Fruit fly (Drosophila melanogaster) whole organism, larva: ENCODE measurements around the gene Cse1.

ENCODE experiments used
- noc ChIP-seq: fragments of 200-800 bp; sonication (Bioruptor generic); optimal IDR thresholded peaks from 3 replicates; lab custom pipeline; 2019; ENCODE audit warnings: missing biosample characterization, mild to moderate bottlenecking, missing genetic modification characterization, moderate library complexity

Cse1 gene

dm6 chr2L:16824905-16825333 is at the start of gene Cse1:
TSS of gene Cse1 (minus strand) at chr2L:16825207.
- TF ChIP-seq noc (tag; lab: Kevin White, UChicago): peak; percentile 31

DNA sequence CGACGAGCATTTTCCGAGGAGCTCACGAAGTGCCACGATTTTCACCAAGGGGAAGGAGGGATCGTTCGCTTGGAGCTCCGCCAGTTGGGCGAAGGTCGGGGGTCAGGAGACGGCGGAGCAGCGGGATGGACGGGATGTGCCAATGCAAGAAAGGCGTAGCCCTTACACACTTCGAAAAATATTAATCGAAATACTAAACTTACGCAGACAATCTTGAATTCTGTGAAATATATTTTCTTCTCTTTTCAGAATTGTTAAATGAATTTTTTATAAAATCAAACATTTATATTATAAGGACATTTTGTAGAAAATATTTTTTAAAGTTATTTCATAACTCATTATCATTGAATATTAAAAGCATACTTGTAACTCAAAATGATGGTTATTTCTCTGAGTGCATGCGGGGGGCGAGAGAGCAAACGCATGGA is 43.9 kb upstream of the Cse1 start:
- TF ChIP-seq noc (tag; lab: Kevin White, UChicago): no peak

DNA sequence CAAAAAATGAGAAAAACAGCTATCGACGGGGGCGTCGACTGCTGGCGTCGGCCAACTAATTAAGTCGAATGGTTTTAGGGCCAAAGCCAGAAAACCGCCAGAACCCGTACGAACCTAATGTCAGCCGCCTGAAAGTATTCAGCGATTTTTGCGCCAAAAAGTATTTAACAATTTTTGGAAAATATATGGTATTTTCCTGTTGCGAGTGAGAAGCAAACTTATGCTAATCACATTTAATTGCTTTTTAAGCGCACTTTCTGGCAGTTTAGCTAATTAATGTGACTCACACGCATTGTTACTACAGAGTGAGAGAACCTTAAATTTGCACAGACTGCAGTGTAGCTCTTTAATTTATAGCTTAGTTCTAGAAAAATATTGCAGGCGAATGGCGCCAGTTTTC is 37.5 kb upstream of the Cse1 start:
- TF ChIP-seq noc (tag; lab: Kevin White, UChicago): no peak

dm6 chr2L:16861126-16861525 is 36.1 kb upstream of the Cse1 start, which contains the start of gene CG6012:
TSS of gene CG6012 (minus strand) at chr2L:16861489.
- no peak for TF ChIP-seq noc (tag; lab: Kevin White, UChicago)

- no peak for TF ChIP-seq noc (tag; lab: Kevin White, UChicago)
Observed at dm6 chr2L:16859566-16859965, 34.6 kb upstream of the Cse1 start.

DNA sequence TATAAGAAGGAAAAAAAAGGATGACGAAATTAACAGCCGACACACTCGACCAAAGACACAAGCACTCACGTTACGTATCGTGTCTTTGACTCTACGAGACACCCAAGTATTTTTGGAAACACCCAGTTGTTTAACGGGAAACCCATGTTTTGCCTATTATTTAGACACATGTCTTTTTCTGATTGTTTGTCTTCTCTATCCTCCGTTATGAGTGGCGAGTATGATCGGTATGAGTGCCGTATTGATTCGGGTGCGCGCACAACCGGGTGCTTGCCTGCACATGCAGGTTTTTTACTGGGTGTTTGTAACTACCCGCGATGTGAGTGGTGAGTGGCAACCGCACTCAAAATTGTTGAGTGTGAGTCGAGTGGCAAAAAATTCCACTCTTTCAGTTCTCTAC is 34.1 kb upstream of the Cse1 start:
- TF ChIP-seq noc (tag; lab: Kevin White, UChicago): no peak

DNA sequence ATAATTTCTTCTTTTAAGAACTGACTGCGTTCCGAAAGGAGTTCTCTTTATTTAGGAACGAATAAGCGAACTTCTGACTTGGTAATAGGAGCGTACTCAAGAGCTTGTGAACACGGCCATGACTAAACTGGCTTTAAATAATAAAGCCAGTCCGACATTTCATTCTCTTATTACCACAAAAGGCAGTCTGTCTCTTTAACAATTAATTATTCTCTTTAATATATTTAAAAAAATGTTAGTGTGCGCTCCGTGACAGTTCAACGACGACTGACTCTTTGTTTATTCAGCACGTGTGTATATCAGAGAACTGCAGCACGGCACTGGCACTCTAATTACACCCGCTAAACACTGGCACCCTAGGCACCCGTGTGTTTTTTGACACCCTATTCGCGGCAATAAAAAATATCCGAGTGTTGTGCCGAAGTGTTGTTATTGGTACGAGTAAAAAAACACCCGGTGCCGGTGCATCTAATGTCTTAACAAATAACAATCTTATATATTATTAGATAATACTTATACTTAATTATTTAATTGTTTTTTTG is 33.5 kb upstream of the Cse1 start, which contains the start of gene CG31809:
TSS of gene CG31809 (minus strand) at position 249 of the 542 bp plus-strand sequence.
- TF ChIP-seq noc (tag; lab: Kevin White, UChicago): no peak

DNA sequence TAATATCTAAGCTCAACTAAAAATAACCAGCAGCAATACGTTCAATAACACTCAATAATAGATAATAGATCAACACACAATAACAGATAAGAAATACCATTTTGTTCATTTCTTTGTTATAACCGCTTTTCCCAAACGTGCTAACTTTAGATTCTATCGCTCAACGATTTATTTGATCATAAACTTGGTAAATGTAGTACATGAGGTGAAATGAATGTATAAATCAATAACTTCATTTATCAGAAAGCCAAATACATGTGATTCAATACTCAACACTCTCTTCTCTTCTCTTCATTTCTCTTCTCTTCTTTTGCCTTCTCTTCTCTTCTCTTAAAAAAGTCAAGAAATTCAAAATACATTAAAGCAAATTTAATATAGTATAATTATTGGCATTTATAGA is 32.7 kb upstream of the Cse1 start:
- TF ChIP-seq noc (tag; lab: Kevin White, UChicago): peak; percentile 52

- no peak for TF ChIP-seq noc (tag; lab: Kevin White, UChicago)
Observed at dm6 chr2L:16857131-16857530, 32.1 kb upstream of the Cse1 start.

dm6 chr2L:16852318-16852932 is 27.4 kb upstream of the Cse1 start, which contains the start of gene CG31810:
TSS of gene CG31810 (minus strand) at chr2L:16852368.
- no peak for TF ChIP-seq noc (tag; lab: Kevin White, UChicago)

DNA sequence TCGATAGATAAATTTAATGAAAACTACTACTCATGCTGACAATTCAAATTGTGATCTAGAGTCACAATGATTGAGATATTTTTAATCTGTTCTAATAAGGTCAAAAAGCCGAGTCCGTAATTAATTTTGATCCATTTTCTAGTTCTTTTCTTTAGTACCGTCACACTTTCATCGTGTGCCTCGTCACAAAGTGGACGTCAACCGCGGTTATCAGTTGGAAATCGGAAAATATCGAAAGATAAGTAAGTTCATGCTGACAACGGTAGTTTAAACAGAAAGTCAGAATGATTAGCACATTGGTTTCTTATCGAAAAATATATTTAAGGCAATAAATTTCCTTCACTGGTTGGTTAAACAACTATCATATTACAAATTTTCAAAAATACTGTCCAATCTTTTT is 25.4 kb upstream of the Cse1 start:
- no peak for TF ChIP-seq noc (tag; lab: Kevin White, UChicago)

dm6 chr2L:16848670-16849069 is 23.7 kb upstream of the Cse1 start, which contains the start of gene CG13284:
TSS of gene CG13284 (minus strand) at chr2L:16848716.
- no peak for TF ChIP-seq noc (tag; lab: Kevin White, UChicago)

DNA sequence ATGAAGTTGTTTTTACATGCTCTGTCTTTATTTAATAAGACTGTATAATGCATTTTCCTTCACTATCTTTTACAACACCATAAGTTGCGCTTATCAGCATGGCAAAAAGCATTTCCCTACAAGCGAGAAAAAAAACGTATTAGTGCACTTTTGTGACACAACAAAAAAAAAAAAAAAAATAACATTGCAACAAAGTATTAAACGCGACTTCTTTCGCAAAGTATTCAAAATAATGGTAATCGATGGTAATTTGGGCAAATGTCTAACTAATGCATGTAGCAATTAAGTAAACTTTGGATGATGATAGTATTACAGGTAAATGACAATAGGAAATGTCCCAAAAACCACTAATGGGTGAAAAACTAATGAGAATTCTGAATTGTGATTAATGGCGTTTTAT is 22.9 kb upstream of the Cse1 start:
- TF ChIP-seq noc (tag; lab: Kevin White, UChicago): no peak

DNA sequence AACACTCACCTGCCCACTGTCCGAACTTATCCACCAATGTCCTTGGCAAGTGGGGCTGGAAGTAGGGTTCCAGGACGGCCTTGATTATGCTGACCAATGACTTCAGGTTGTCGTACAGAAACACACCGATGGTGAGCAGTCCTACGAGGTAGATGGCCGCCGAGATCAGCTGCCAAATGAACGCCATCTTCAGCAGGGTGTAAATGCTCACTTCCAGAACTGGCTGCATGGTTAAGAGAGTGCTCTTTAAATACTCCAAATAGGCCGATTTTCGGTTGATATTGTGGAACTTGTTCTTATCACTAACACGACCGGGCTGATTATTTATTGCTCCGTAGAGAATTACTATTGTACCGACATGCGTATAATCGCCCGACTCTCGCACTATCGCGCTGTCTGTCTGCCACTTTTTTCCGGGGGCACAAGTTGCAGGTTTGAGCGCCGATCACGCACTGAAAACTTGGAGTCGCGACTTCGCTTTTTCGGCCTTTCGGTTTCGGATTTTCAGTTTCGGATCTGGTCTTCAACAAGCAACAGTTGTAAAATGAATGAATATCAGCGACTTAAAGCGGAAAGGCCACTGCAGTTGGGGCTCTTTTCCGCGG is 21.8 kb upstream of the Cse1 start:
- peak; percentile 55 for TF ChIP-seq noc (tag; lab: Kevin White, UChicago)

dm6 chr2L:16845179-16845578 is 20.2 kb upstream of the Cse1 start:
- no peak for TF ChIP-seq noc (tag; lab: Kevin White, UChicago)

DNA sequence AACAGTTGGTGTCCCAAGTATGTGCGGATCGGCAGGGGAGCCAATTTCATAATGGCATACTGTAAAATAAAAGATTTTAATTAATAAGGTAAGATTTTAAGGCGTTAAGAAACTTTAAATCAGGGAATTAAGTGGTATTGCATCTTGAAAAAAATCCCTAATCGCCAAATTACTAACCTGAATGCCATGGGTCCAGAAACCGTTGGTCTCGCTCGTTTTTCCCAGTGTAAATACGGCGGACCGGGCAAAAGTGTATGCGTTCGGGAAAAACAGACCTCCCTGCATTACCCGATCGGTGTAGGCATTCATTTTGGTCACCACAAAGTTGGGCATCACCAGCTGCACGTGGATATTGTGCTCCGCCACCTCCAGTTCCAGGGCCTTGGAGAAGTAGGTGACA is 18.3 kb upstream of the Cse1 start:
- TF ChIP-seq noc (tag; lab: Kevin White, UChicago): no peak

- TF ChIP-seq noc (tag; lab: Kevin White, UChicago): no peak
Observed at dm6 chr2L:16842505-16842904, 17.5 kb upstream of the Cse1 start.
